Worm (Caenorhabditis elegans) whole organism, L4/young adult: ENCODE data around the gene tat-3.
"Not testable (repeated sequence)": the region's sequence is repeated elsewhere in the genome, so short reads cannot be mapped to it uniquely, and the experiment has no call there.

Experiments
- W03F9.2 ChIP-seq: fragments of 150-350 bp; optimal IDR thresholded peaks from 2 replicates; lab custom pipeline; 2014; ENCODE audit warnings: missing biosample characterization, missing genetic modification characterization
- dao-5 ChIP-seq: sonication (generic microtip); optimal IDR thresholded peaks from 2 replicates; lab custom pipeline; 2016; ENCODE audit warnings: missing genotype, missing genetic modification characterization, moderate library complexity, missing compliant biosample characterization
- him-1 ChIP-seq: sonication (generic microtip); optimal IDR thresholded peaks from 2 replicates; lab custom pipeline; 2016; ENCODE audit warnings: missing genotype, missing genetic modification reagents, missing genetic modification characterization, missing compliant biosample characterization

Gene tat-3

ce11 chrIII:10730510-10730909 lies at the start of gene tat-3:
tat-3 (minus strand) TSS chrIII:10730705.
- TF ChIP-seq W03F9.2 (tag; lab: Kevin White, UChicago) (no peak), him-1 (tag; lab: Kevin White, UChicago) (no peak), dao-5 (tag; lab: Kevin White, UChicago) (no peak)

- TF ChIP-seq dao-5 (tag; lab: Kevin White, UChicago) (no peak), W03F9.2 (tag; lab: Kevin White, UChicago) (no peak), him-1 (tag; lab: Kevin White, UChicago) (no peak)
These were observed 39.2 kb upstream of the tat-3 start for ce11 chrIII:10769693-10770092.

- no peak for TF ChIP-seq dao-5 (tag; lab: Kevin White, UChicago)
- no peak for TF ChIP-seq W03F9.2 (tag; lab: Kevin White, UChicago)
- TF ChIP-seq him-1 (tag; lab: Kevin White, UChicago), result no peak
These were observed 32.5 kb upstream of the tat-3 start, which contains the start of gene dpy-28 for ce11 chrIII:10763032-10763431. dpy-28 (plus strand) TSS chrIII:10763131.

- TF ChIP-seq him-1 (tag; lab: Kevin White, UChicago), result peak; percentile 99
- TF ChIP-seq W03F9.2 (tag; lab: Kevin White, UChicago), result peak; percentile 99
- peak; percentile 89 for TF ChIP-seq dao-5 (tag; lab: Kevin White, UChicago)
These were observed 28.8 kb upstream of the tat-3 start, which contains the start of gene tasp-1 for ce11 chrIII:10759050-10760023. tasp-1 (plus strand) TSS chrIII:10759307.

- TF ChIP-seq W03F9.2 (tag; lab: Kevin White, UChicago) (no peak), him-1 (tag; lab: Kevin White, UChicago) (no peak), dao-5 (tag; lab: Kevin White, UChicago) (no peak)
These were observed 27.9 kb upstream of the tat-3 start, which contains the start of gene K01G5.10 for ce11 chrIII:10758422-10758821. K01G5.10 (minus strand) TSS chrIII:10758522.

DNA sequence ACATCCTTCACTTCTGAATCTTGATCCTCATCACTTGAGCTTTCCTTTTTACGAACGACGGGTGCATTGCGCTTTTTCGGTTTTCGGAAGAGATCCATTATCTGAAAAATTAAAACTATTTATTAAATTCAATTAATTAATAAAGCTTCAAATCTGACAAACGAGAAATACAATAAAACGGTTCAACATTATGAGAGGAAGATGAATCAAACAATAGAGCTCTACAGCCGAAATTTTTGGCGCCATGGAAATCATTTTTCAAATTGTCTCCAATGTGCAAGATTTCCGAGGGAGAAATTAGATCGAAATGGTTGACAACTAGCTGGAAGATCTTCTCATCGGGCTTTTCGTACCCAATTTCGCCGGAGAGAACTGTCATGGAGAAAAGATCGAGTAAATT lies 27.0 kb upstream of the tat-3 start, which contains the start of gene rnf-113:
Gene rnf-113 (minus strand): TSS at position 101 of the 400 bp plus-strand sequence.
- TF ChIP-seq dao-5 (tag; lab: Kevin White, UChicago) (no peak), W03F9.2 (tag; lab: Kevin White, UChicago) (no peak), him-1 (tag; lab: Kevin White, UChicago) (no peak)

ce11 chrIII:10755480-10756066 lies 25.1 kb upstream of the tat-3 start, which contains the start of gene hpl-2:
hpl-2 (minus strand) TSS chrIII:10755530.
- no peak for TF ChIP-seq W03F9.2 (tag; lab: Kevin White, UChicago)
- no peak for TF ChIP-seq dao-5 (tag; lab: Kevin White, UChicago)

- TF ChIP-seq dao-5 (tag; lab: Kevin White, UChicago) (no peak), him-1 (tag; lab: Kevin White, UChicago) (no peak), W03F9.2 (tag; lab: Kevin White, UChicago) (no peak)
These were observed 23.9 kb upstream of the tat-3 start for ce11 chrIII:10754379-10754778.

- not testable (repeated sequence) for TF ChIP-seq him-1, dao-5, W03F9.2 (tag; lab: Kevin White, UChicago)
These were observed 19.5 kb upstream of the tat-3 start, which contains the start of gene enu-3.6 for ce11 chrIII:10750043-10750442. enu-3.6 (plus strand) TSS chrIII:10750434.

DNA sequence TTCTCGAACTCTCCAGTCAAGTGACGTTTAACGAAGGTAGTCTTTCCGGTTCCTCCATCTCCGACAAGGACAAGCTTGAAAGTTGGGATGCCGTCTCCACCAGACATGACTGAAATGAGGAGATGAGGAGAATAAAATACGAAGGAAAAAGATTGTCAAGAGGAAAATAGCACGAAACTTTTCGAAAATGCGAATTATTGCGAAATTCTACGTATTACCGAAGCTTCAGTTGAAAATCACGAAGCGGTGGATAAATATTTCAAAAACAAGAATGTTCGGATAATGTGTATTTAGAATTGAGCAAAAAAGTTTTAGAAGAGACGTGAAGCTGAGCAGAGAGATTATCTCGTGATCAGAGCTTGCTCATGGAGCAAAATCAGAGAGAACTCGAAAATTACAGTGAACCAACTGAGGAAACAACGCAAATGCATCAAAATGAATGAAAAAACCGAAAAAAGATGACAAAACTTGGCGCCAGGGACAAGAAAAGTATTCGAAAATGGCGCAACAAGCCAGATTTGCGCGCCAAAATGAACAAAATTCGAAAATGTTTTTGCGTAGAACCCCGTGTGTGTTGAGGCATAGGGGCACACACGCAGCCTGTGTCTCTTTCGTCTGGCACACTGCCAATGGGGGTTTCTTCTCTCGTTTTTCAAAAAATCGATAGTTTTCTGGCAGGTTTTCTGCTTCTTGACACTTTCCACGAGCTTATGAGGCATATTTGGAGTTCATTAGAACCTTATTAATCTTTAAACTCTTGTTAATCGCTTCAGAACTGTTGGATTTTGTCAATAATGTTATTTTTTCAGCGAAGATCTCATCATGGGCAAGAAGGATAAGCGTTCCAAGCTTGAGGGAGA lies 17.3 kb upstream of the tat-3 start, which contains the start of the genes ran-1 and dkc-1:
Gene ran-1 (minus strand): TSS at position 109 of the 860 bp plus-strand sequence.
Gene dkc-1 (plus strand): TSS at position 810 of the 860 bp plus-strand sequence.
- no peak for TF ChIP-seq dao-5 (tag; lab: Kevin White, UChicago)
- TF ChIP-seq W03F9.2 (tag; lab: Kevin White, UChicago), result peak; percentile 87

ce11 chrIII:10746406-10746807 lies 15.9 kb upstream of the tat-3 start:
- TF ChIP-seq dao-5 (tag; lab: Kevin White, UChicago), result peak; percentile 41
- TF ChIP-seq him-1 (tag; lab: Kevin White, UChicago), result no peak

DNA sequence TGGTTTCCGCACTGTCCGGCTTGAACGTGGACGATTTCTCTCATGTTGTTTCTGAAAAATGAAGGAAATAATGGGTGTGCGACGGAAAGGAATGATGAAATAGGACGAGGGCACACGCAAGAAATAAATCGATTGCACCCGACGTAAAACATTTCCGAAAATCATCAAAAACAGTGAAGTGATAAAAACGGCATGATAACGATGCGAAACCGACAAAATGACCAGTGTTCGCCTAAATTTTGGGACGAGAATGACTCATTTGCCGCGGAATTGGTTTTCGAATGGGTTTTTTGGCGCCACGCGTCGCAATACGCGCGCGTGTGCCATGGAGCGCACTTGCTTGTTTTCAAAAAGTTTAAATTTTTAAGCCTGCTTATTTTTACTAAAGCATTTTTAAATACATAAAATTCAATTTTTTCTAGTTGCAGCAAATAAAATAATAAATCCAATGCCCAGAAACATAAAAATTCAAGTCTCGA lies 11.9 kb upstream of the tat-3 start, which contains the start of the genes tbb-1 and rib-2:
Gene tbb-1 (minus strand): TSS at position 51 of the 479 bp plus-strand sequence.
Gene rib-2 (plus strand): TSS at position 429 of the 479 bp plus-strand sequence.
- TF ChIP-seq him-1 (tag; lab: Kevin White, UChicago) (no peak), dao-5 (tag; lab: Kevin White, UChicago) (no peak), W03F9.2 (tag; lab: Kevin White, UChicago) (peak; percentile 91)
